Worm (Caenorhabditis elegans) whole organism, midembryonic: Measurements from ENCODE around the gene dkf-2.

ENCODE experiments used
- T22C8.4 ChIP-seq: fragments of 200-800 bp; sonication (Bioruptor generic); IDR thresholded peaks from 2 replicates; pipeline ENCODE4 v1.3.6; 2022; ENCODE audit warnings: missing genetic modification characterization, missing compliant biosample characterization
- flt-1 ChIP-seq: fragments of 200-800 bp; sonication (Bioruptor generic); IDR thresholded peaks from 2 replicates; pipeline ENCODE4 v1.3.6; 2022; ENCODE audit warnings: missing genetic modification characterization, missing compliant biosample characterization
- klf-2 ChIP-seq: fragments of 200-800 bp; sonication (Bioruptor generic); conservative IDR thresholded peaks from 2 replicates; pipeline ENCODE4 v1.3.6; 2022; ENCODE audit warnings: missing genetic modification reagents, missing genetic modification characterization, missing compliant biosample characterization
- med-1 ChIP-seq: sonication (generic microtip); optimal IDR thresholded peaks from 2 replicates; lab custom pipeline; 2017; ENCODE audit warnings: missing genetic modification characterization, mild to moderate bottlenecking, missing compliant biosample characterization, antibody characterized with exemption, missing genetic modification reagents; ENCODE audit not compliant: insufficient read depth
- ztf-23 ChIP-seq: fragments of 200-800 bp; sonication (Bioruptor generic); IDR thresholded peaks from 2 replicates; pipeline ENCODE4 v1.3.6; 2022; ENCODE audit warnings: missing genetic modification reagents, missing genetic modification characterization, missing compliant biosample characterization
- ztf-29 ChIP-seq: fragments of 200-800 bp; sonication (Bioruptor generic); IDR thresholded peaks from 2 replicates; pipeline ENCODE4 v1.3.6; 2022; ENCODE audit warnings: missing genetic modification reagents, missing genetic modification characterization, missing compliant biosample characterization

- no peak for TF ChIP-seq T22C8.4
- no peak for TF ChIP-seq ztf-23
- no peak for TF ChIP-seq ztf-29 (GFP tag; lab: Robert Waterston, UW)
- no peak for TF ChIP-seq klf-2 (GFP tag; lab: Robert Waterston, UW)
- TF ChIP-seq flt-1 (GFP tag; lab: Robert Waterston, UW), result no peak
- no peak for TF ChIP-seq med-1 (GFP tag; lab: Kevin White, UChicago)
Observed at ce11 chrV:16759937-16760336, 12.5 kb downstream of the dkf-2 start.
